Fruit fly (Drosophila melanogaster) whole organism, embryonic: ENCODE data around the gene dob.

Source experiments
- CG13624 ChIP-seq: fragments of 200-800 bp; sonication (Bioruptor generic); optimal IDR thresholded peaks from 2 replicates; lab custom pipeline; 2016; ENCODE audit warnings: missing biosample characterization, missing genetic modification characterization
- CG14441 ChIP-seq: fragments of 200-800 bp; sonication (Bioruptor generic); IDR thresholded peaks from 2 replicates; pipeline ENCODE4 v1.3.6; 2022; ENCODE audit warnings: missing biosample characterization, missing genetic modification characterization
- CG14965 ChIP-seq: fragments of 200-800 bp; sonication (Bioruptor generic); optimal IDR thresholded peaks from 2 replicates; lab custom pipeline; 2016; ENCODE audit warnings: missing biosample characterization, missing genetic modification characterization, borderline replicate concordance
- CG15601 ChIP-seq: fragments of 200-800 bp; sonication (Bioruptor generic); optimal IDR thresholded peaks from 3 replicates; lab custom pipeline; 2019; ENCODE audit warnings: missing biosample characterization, mild to moderate bottlenecking, missing genetic modification characterization, moderate library complexity
- CG15696 ChIP-seq: fragments of 200-800 bp; sonication (Bioruptor generic); optimal IDR thresholded peaks from 2 replicates; lab custom pipeline; 2019; ENCODE audit warnings: missing biosample characterization, mild to moderate bottlenecking, missing genetic modification characterization, moderate library complexity
- CG16813 ChIP-seq: fragments of 200-800 bp; sonication (Bioruptor generic); IDR thresholded peaks from 3 replicates; pipeline ENCODE4 v1.3.6; 2022; ENCODE audit warnings: missing biosample characterization, missing genetic modification characterization; ENCODE audit not compliant: partially characterized antibody
- CG17361 ChIP-seq: fragments of 200-800 bp; sonication (Bioruptor generic); IDR thresholded peaks from 3 replicates; pipeline ENCODE4 v1.3.6; 2022; ENCODE audit warnings: missing biosample characterization, missing genetic modification characterization
- CG17829 ChIP-seq: fragments of 200-800 bp; optimal IDR thresholded peaks from 2 replicates; lab custom pipeline; 2019; ENCODE audit warnings: missing biosample characterization, mild to moderate bottlenecking, missing genetic modification characterization, moderate library complexity
- CG17912 ChIP-seq: fragments of 200-800 bp; sonication (Bioruptor generic); optimal IDR thresholded peaks from 2 replicates; lab custom pipeline; 2018; ENCODE audit warnings: missing biosample characterization, mild to moderate bottlenecking, missing genetic modification characterization
- CG34376 ChIP-seq: fragments of 200-800 bp; sonication (Bioruptor generic); optimal IDR thresholded peaks from 2 replicates; lab custom pipeline; 2018; ENCODE audit warnings: missing biosample characterization, mild to moderate bottlenecking, missing genetic modification characterization
- CG3726 ChIP-seq: fragments of 200-800 bp; sonication (Bioruptor generic); IDR thresholded peaks from 3 replicates; pipeline ENCODE4, ENCODE4 v1.3.6; 2022; ENCODE audit warnings: missing biosample characterization, missing genetic modification characterization
- CG42726 ChIP-seq: fragments of 200-800 bp; sonication (Bioruptor generic); IDR thresholded peaks from 2 replicates; pipeline ENCODE4 v1.3.6; 2022; ENCODE audit warnings: missing biosample characterization, missing genetic modification characterization; ENCODE audit not compliant: partially characterized antibody
- CG4820 ChIP-seq: fragments of 200-800 bp; sonication (Bioruptor generic); optimal IDR thresholded peaks from 3 replicates; lab custom pipeline; 2016; ENCODE audit warnings: missing biosample characterization, missing genetic modification characterization
- CG6813 ChIP-seq: fragments of 200-800 bp; sonication (Bioruptor generic); optimal IDR thresholded peaks from 2 replicates; lab custom pipeline; 2017; ENCODE audit warnings: missing biosample characterization, missing genetic modification characterization, mild to moderate bottlenecking, moderate library complexity, missing genetic modification reagents
- CG9437 ChIP-seq: fragments of 200-800 bp; sonication (Bioruptor generic); optimal IDR thresholded peaks from 2 replicates; lab custom pipeline; 2018; ENCODE audit warnings: missing biosample characterization, mild to moderate bottlenecking, missing genetic modification characterization
- CG9727 ChIP-seq: fragments of 200-800 bp; sonication (Bioruptor generic); optimal IDR thresholded peaks from 3 replicates; lab custom pipeline; 2017; ENCODE audit warnings: missing biosample characterization, mild to moderate bottlenecking, missing genetic modification characterization
- CTCF ChIP-seq: fragments of 200-800 bp; sonication (Bioruptor generic); optimal IDR thresholded peaks from 2 replicates; lab custom pipeline; 2017; ENCODE audit warnings: missing biosample characterization, mild to moderate bottlenecking, missing genetic modification characterization, moderate library complexity
- D ChIP-seq, 2 experiments: fragments of 200-800 bp in 1 of 2; fragments of >200 bp in 1 of 2; sonication (Bioruptor generic) in 1 of 2; optimal IDR thresholded peaks; 2 replicates in 1 of 2; 3 replicates in 1 of 2; lab custom pipeline; 2017; ENCODE audit warnings: mild to moderate bottlenecking in 1 of 2, missing biosample characterization in 1 of 2, missing genetic modification characterization in 1 of 2, missing genetic modification reagents in 1 of 2
- ERR ChIP-seq: fragments of 200-800 bp; sonication (Bioruptor generic); optimal IDR thresholded peaks from 2 replicates; lab custom pipeline; 2016; ENCODE audit warnings: missing biosample characterization, missing genetic modification characterization
- Fer3 ChIP-seq: fragments of 200-800 bp; sonication (Bioruptor generic); optimal IDR thresholded peaks from 2 replicates; lab custom pipeline; 2018; ENCODE audit warnings: missing biosample characterization, mild to moderate bottlenecking, missing genetic modification characterization, moderate library complexity
- Gsc ChIP-seq: fragments of 200-800 bp; sonication (Bioruptor generic); IDR thresholded peaks from 2 replicates; pipeline ENCODE4 v1.3.6; 2022; ENCODE audit warnings: missing biosample characterization, missing genetic modification characterization
- Hand ChIP-seq: fragments of 200-800 bp; sonication (Bioruptor generic); optimal IDR thresholded peaks from 2 replicates; lab custom pipeline; 2017; ENCODE audit warnings: mild to moderate bottlenecking, missing biosample characterization, missing genetic modification reagents, missing genetic modification characterization
- Hr39 ChIP-seq: fragments of >200 bp; optimal IDR thresholded peaks from 2 replicates; lab custom pipeline; 2017
- Hsf ChIP-seq: fragments of 200-800 bp; sonication (Bioruptor generic); optimal IDR thresholded peaks from 3 replicates; lab custom pipeline; 2016; ENCODE audit warnings: missing biosample characterization, missing genetic modification characterization
- NK7.1 ChIP-seq: fragments of 200-800 bp; sonication (Bioruptor generic); optimal IDR thresholded peaks from 3 replicates; lab custom pipeline; 2016; ENCODE audit warnings: missing biosample characterization, missing genetic modification characterization
- Ptx1 ChIP-seq: fragments of 200-800 bp; sonication (Bioruptor generic); IDR thresholded peaks from 2 replicates; pipeline ENCODE4 v1.3.6; 2022; ENCODE audit warnings: missing biosample characterization, missing genetic modification characterization
- Rx ChIP-seq: fragments of 200-800 bp; sonication (Bioruptor generic); IDR thresholded peaks from 2 replicates; pipeline ENCODE4 v1.3.6; 2022; ENCODE audit warnings: missing biosample characterization, missing genetic modification characterization
- Tbp ChIP-seq: fragments of >200 bp; optimal IDR thresholded peaks from 2 replicates; lab custom pipeline; 2018; ENCODE audit warnings: missing biosample characterization, missing genetic modification characterization
- Vsx1 ChIP-seq: fragments of 200-800 bp; sonication (Bioruptor generic); optimal IDR thresholded peaks from 2 replicates; lab custom pipeline; 2017; ENCODE audit warnings: missing biosample characterization, mild to moderate bottlenecking, missing genetic modification characterization, missing genetic modification reagents
- Xrp1 ChIP-seq: fragments of 200-800 bp; sonication (Bioruptor generic); IDR thresholded peaks from 2 replicates; pipeline ENCODE4 v1.3.6; 2022; ENCODE audit warnings: missing biosample characterization, missing genetic modification characterization
- ab ChIP-seq: fragments of 200-800 bp; sonication (Bioruptor generic); optimal IDR thresholded peaks from 2 replicates; lab custom pipeline; 2016; ENCODE audit warnings: missing biosample characterization, missing genetic modification characterization
- ara ChIP-seq: fragments of 200-800 bp; sonication (Bioruptor generic); IDR thresholded peaks from 2 replicates; pipeline ENCODE4 v1.3.6; 2022; ENCODE audit warnings: missing biosample characterization, missing genetic modification characterization
- bbx ChIP-seq: fragments of 200-800 bp; sonication (Bioruptor generic); IDR thresholded peaks from 2 replicates; pipeline ENCODE4 v1.3.6; 2022; ENCODE audit warnings: missing biosample characterization, missing genetic modification characterization; ENCODE audit not compliant: partially characterized antibody
- btn ChIP-seq: fragments of 200-800 bp; sonication (Bioruptor generic); optimal IDR thresholded peaks from 2 replicates; lab custom pipeline; 2016; ENCODE audit warnings: missing biosample characterization, missing genetic modification characterization
- corto ChIP-seq: fragments of 200-800 bp; sonication (Bioruptor generic); optimal IDR thresholded peaks from 2 replicates; lab custom pipeline; 2016; ENCODE audit warnings: missing biosample characterization, mild to moderate bottlenecking, missing genetic modification characterization, moderate library complexity
- dan ChIP-seq: fragments of 200-800 bp; sonication (Bioruptor generic); IDR thresholded peaks from 2 replicates; pipeline ENCODE4 v1.3.6; 2022; ENCODE audit warnings: missing biosample characterization, missing genetic modification characterization
- danr ChIP-seq: fragments of 200-800 bp; sonication (Bioruptor generic); IDR thresholded peaks from 2 replicates; pipeline ENCODE4 v1.3.6; 2022; ENCODE audit warnings: missing biosample characterization, missing genetic modification characterization
- dpn ChIP-seq, 2 experiments: fragments of 200-800 bp; sonication (Bioruptor generic); optimal IDR thresholded peaks; 3 replicates each; lab custom pipeline; 2016; ENCODE audit warnings: missing biosample characterization in 2 of 2, missing genetic modification characterization in 2 of 2
- grn ChIP-seq: fragments of 200-800 bp; sonication (Bioruptor generic); optimal IDR thresholded peaks from 3 replicates; lab custom pipeline; 2017; ENCODE audit warnings: missing biosample characterization, missing genetic modification characterization
- gro ChIP-seq: fragments of 200-800 bp; sonication (Bioruptor generic); optimal IDR thresholded peaks from 2 replicates; lab custom pipeline; 2016; ENCODE audit warnings: missing biosample characterization, missing genetic modification characterization
- inv ChIP-seq: fragments of 200-800 bp; sonication (Bioruptor generic); IDR thresholded peaks from 2 replicates; pipeline ENCODE4 v1.3.6; 2022; ENCODE audit warnings: missing biosample characterization, missing genetic modification characterization; ENCODE audit not compliant: partially characterized antibody
- kah ChIP-seq: fragments of 200-800 bp; sonication (Bioruptor generic); optimal IDR thresholded peaks from 2 replicates; lab custom pipeline; 2018; ENCODE audit warnings: missing biosample characterization, mild to moderate bottlenecking, missing genetic modification characterization
- mld ChIP-seq: fragments of 200-800 bp; sonication (Bioruptor generic); IDR thresholded peaks from 3 replicates; pipeline ENCODE4 v1.3.6; 2022; ENCODE audit warnings: missing biosample characterization, missing genetic modification characterization; ENCODE audit not compliant: partially characterized antibody
- nmo ChIP-seq: fragments of 200-800 bp; sonication (Bioruptor generic); optimal IDR thresholded peaks from 2 replicates; lab custom pipeline; 2018; ENCODE audit warnings: missing biosample characterization, mild to moderate bottlenecking, missing genetic modification characterization, moderate library complexity
- nom ChIP-seq: fragments of 200-800 bp; sonication (Bioruptor generic); optimal IDR thresholded peaks from 2 replicates; lab custom pipeline; 2017; ENCODE audit warnings: missing biosample characterization, missing genetic modification characterization, mild to moderate bottlenecking, moderate library complexity, missing genetic modification reagents
- shn ChIP-seq: fragments of 200-800 bp; sonication (Bioruptor generic); optimal IDR thresholded peaks from 3 replicates; lab custom pipeline; 2016; ENCODE audit warnings: missing biosample characterization, missing genetic modification characterization
- ssp ChIP-seq: fragments of 200-800 bp; sonication (Bioruptor generic); IDR thresholded peaks from 2 replicates; pipeline ENCODE4 v1.3.6; 2022; ENCODE audit warnings: missing biosample characterization, missing genetic modification characterization
- vnd ChIP-seq: fragments of 200-800 bp; sonication (Bioruptor generic); IDR thresholded peaks from 3 replicates; pipeline ENCODE4 v1.3.6; 2022; ENCODE audit warnings: missing biosample characterization, missing genetic modification characterization; ENCODE audit not compliant: partially characterized antibody
- zen2 ChIP-seq: fragments of 200-800 bp; sonication (Bioruptor generic); IDR thresholded peaks from 3 replicates; pipeline ENCODE4 v1.3.6; 2022; ENCODE audit warnings: missing biosample characterization, missing genetic modification characterization; ENCODE audit not compliant: partially characterized antibody

The dob gene

DNA sequence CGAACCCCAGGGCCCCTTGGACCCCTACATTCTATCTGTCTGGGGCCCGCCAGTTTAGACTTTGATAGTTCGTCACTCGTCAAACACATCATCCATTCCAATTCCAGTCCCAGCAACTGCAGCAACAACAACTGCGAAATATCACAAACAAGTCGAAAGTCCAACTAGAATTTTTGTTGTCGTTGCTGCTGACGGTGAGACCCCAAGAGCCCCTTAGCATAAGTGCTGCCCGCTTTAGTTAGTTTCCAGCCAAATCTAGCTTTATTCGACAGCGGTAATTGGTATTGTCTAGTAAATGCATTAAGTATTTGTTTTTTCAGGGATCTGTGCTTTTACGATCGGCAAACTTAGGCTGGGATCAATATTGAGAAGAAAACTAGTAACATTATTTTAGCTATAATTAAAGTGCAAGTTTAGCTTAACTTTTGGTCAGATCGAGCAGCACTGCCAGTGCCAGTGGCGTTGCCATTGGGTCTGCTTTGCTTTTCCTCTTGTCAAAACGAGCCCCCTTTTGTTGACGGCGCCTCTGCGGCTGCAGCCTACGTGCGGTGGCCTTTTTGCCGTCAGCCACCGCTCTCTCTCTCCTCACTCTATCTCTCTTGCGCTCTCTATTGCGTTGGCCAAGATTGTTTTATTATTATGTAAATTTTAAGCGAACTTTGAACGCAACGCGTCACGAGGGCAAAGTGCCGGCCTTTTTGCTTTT, 8.0 kb downstream of the dob start:
- TF ChIP-seq ara (GFP tag; lab: Robert Waterston, UW) (peak; percentile 68), grn (GFP tag; lab: Kevin White, UChicago) (peak; percentile 23), ab (GFP tag; lab: Kevin White, UChicago) (peak; percentile 83), Fer3 (peak; percentile 79), CTCF (GFP tag; lab: Kevin White, UChicago) (peak; percentile 25), corto (no peak), Hr39 (lab: Kevin White, UChicago) (no peak), CG42726 (GFP tag; lab: Robert Waterston, UW) (no peak), CG15601 (tag; lab: Kevin White, UChicago) (peak; percentile 54), vnd (GFP tag; lab: Robert Waterston, UW) (no peak), ERR (GFP tag; lab: Kevin White, UChicago) (peak; percentile 90), CG14965 (GFP tag; lab: Kevin White, UChicago) (peak; percentile 57), CG15696 (peak; percentile 53), inv (GFP tag; lab: Robert Waterston, UW) (no peak), danr (GFP tag; lab: Robert Waterston, UW) (peak; percentile 79), CG6813 (GFP tag; lab: Kevin White, UChicago) (peak; percentile 73), Ptx1 (GFP tag; lab: Robert Waterston, UW) (peak; percentile 93), bbx (GFP tag; lab: Robert Waterston, UW) (no peak), nmo (GFP tag; lab: Kevin White, UChicago) (peak; percentile 86), shn (peak; percentile 96), Xrp1 (GFP tag; lab: Robert Waterston, UW) (peak; percentile 88), CG17361 (GFP tag; lab: Robert Waterston, UW) (peak; percentile 84), dan (peak; percentile 37; the same call in 1 of the 2 replicates), CG16813 (no peak), btn (GFP tag; lab: Kevin White, UChicago) (peak; percentile 64), CG17912 (peak; percentile 55), D (optimal IDR thresholded peaks at IDR 0.05; lab: Kevin White, UChicago) (no peak), D (GFP tag; optimal IDR thresholded peaks at IDR 0.05; lab: Kevin White, UChicago) (peak; percentile 69), CG9437 (GFP tag; lab: Kevin White, UChicago) (peak; percentile 65), Rx (peak; percentile 84), CG14441 (GFP tag; lab: Robert Waterston, UW) (peak; percentile 86), CG9727 (GFP tag; lab: Kevin White, UChicago) (peak; percentile 87), Tbp (GFP tag; lab: Kevin White, UChicago) (no peak), zen2 (GFP tag; lab: Robert Waterston, UW) (no peak), ssp (peak; percentile 77), CG4820 (peak; percentile 86), CG34376 (GFP tag; lab: Kevin White, UChicago) (peak; percentile 95), Vsx1 (peak; percentile 50), Gsc (GFP tag; lab: Robert Waterston, UW) (peak; percentile 71; the same call in 1 of the 2 replicates), dpn (GFP tag; optimal IDR thresholded peaks at IDR 0.05; lab: Kevin White, UChicago) (peak; percentile 93 to 94), kah (GFP tag; lab: Kevin White, UChicago) (peak; percentile 77), CG3726 (GFP tag; lab: Robert Waterston, UW) (peak; percentile 64; the same call in 1 of the 3 replicates), NK7.1 (GFP tag; lab: Kevin White, UChicago) (peak; percentile 84), Hand (GFP tag; lab: Kevin White, UChicago) (peak; percentile 80), nom (GFP tag; lab: Kevin White, UChicago) (peak; percentile 97), gro (GFP tag; lab: Kevin White, UChicago) (peak; percentile 92), CG13624 (GFP tag; lab: Kevin White, UChicago) (peak; percentile 93), Hsf (GFP tag; lab: Kevin White, UChicago) (peak; percentile 91), CG17829 (tag; lab: Kevin White, UChicago) (peak; percentile 81), mld (GFP tag; lab: Robert Waterston, UW) (no peak)
